Worm (Caenorhabditis elegans) whole organism, early embryonic: ENCODE measurements around the gene gop-3.

Source experiments
- B0310.2 ChIP-seq: sonication (generic microtip); optimal IDR thresholded peaks from 2 replicates; lab custom pipeline; 2016; ENCODE audit warnings: mild to moderate bottlenecking, missing genetic modification characterization, missing compliant biosample characterization
- F13C5.2 ChIP-seq: sonication (generic microtip); optimal IDR thresholded peaks from 2 replicates; lab custom pipeline; 2017; ENCODE audit warnings: mild to moderate bottlenecking, missing genetic modification characterization, inconsistent platforms, missing compliant biosample characterization
- aly-1 ChIP-seq: sonication (generic microtip); optimal IDR thresholded peaks from 2 replicates; lab custom pipeline; 2016; ENCODE audit warnings: missing genetic modification characterization, missing compliant biosample characterization
- ama-1 ChIP-seq: fragments of 150-350 bp; optimal IDR thresholded peaks from 2 replicates; lab custom pipeline; 2014
- ceh-13 ChIP-seq: fragments of 200-800 bp; sonication (Bioruptor generic); optimal IDR thresholded peaks from 2 replicates; lab custom pipeline; 2018; ENCODE audit warnings: mild to moderate bottlenecking, missing genetic modification characterization, missing compliant biosample characterization
- ceh-36 ChIP-seq: sonication (generic microtip); optimal IDR thresholded peaks from 2 replicates; lab custom pipeline; 2016; ENCODE audit warnings: missing genetic modification characterization, inconsistent platforms, missing compliant biosample characterization
- ets-7 ChIP-seq: sonication (generic microtip); optimal IDR thresholded peaks from 2 replicates; lab custom pipeline; 2016; ENCODE audit warnings: missing genotype, missing genetic modification characterization, missing compliant biosample characterization
- flt-1 ChIP-seq: fragments of 200-800 bp; sonication (Bioruptor generic); IDR thresholded peaks from 2 replicates; pipeline ENCODE4 v1.3.6; 2022; ENCODE audit warnings: missing genetic modification characterization, missing compliant biosample characterization
- hmbx-1 ChIP-seq: sonication (generic microtip); optimal IDR thresholded peaks from 2 replicates; lab custom pipeline; 2016; ENCODE audit warnings: mild to moderate bottlenecking, missing genetic modification characterization, missing compliant biosample characterization
- hmg-4 ChIP-seq: fragments of 200-800 bp; sonication (Bioruptor generic); optimal IDR thresholded peaks from 2 replicates; lab custom pipeline; 2018; ENCODE audit warnings: mild to moderate bottlenecking, missing genetic modification characterization, missing compliant biosample characterization
- hnd-1 ChIP-seq: sonication (generic microtip); optimal IDR thresholded peaks from 2 replicates; lab custom pipeline; 2016; ENCODE audit warnings: missing genetic modification characterization, missing compliant biosample characterization
- pes-1 ChIP-seq: fragments of 200-800 bp; sonication (Bioruptor generic); IDR thresholded peaks from 2 replicates; pipeline ENCODE4 v1.3.6; 2022; ENCODE audit warnings: missing genetic modification reagents, missing genetic modification characterization, missing compliant biosample characterization
- scrt-1 ChIP-seq: fragments of 200-800 bp; sonication (Bioruptor generic); IDR thresholded peaks from 2 replicates; pipeline ENCODE4 v1.3.6; 2022; ENCODE audit warnings: missing genetic modification characterization, missing compliant biosample characterization
- sea-1 ChIP-seq: fragments of 200-800 bp; sonication (Bioruptor generic); conservative IDR thresholded peaks from 2 replicates; pipeline ENCODE4 v1.3.6; 2022; ENCODE audit warnings: missing genetic modification characterization, missing compliant biosample characterization
- tbx-11 ChIP-seq: fragments of 200-800 bp; sonication (Bioruptor generic); IDR thresholded peaks from 2 replicates; pipeline ENCODE4 v1.3.6; 2022; ENCODE audit warnings: missing genetic modification characterization, missing compliant biosample characterization
- tbx-37 ChIP-seq: fragments of 200-800 bp; sonication (Bioruptor generic); conservative IDR thresholded peaks from 2 replicates; pipeline ENCODE4 v1.3.6; 2022; ENCODE audit warnings: missing genetic modification reagents, missing genetic modification characterization, missing compliant biosample characterization
- tra-4 ChIP-seq: sonication (generic microtip); optimal IDR thresholded peaks from 2 replicates; lab custom pipeline; 2017; ENCODE audit warnings: missing genetic modification characterization, missing compliant biosample characterization

gop-3 gene

ce11 chrIII:5310403-5310802, 49.9 kb downstream of the gop-3 start:
- TF ChIP-seq tbx-11 (GFP tag; lab: Robert Waterston, UW) (no peak), F13C5.2 (tag; lab: Kevin White, UChicago) (no peak), ama-1 (no peak), sea-1 (GFP tag; lab: Robert Waterston, UW) (no peak), tbx-37 (GFP tag; lab: Robert Waterston, UW) (no peak), B0310.2 (no peak), ceh-36 (no peak), hmbx-1 (no peak), tra-4 (tag; lab: Kevin White, UChicago) (no peak), hnd-1 (tag; lab: Kevin White, UChicago) (no peak), ets-7 (no peak), aly-1 (no peak), pes-1 (GFP tag; lab: Robert Waterston, UW) (no peak), flt-1 (GFP tag; lab: Robert Waterston, UW) (no peak), ceh-13 (GFP tag; lab: Kevin White, UChicago) (no peak), scrt-1 (no peak), hmg-4 (GFP tag; lab: Kevin White, UChicago) (no peak)

- TF ChIP-seq ceh-13 (GFP tag; lab: Kevin White, UChicago), result no peak
- no peak for TF ChIP-seq hmg-4 (GFP tag; lab: Kevin White, UChicago)
- TF ChIP-seq ets-7, result no peak
- no peak for TF ChIP-seq tra-4 (tag; lab: Kevin White, UChicago)
- TF ChIP-seq B0310.2, result no peak
Measured at ce11 chrIII:5310940-5311339, 50.4 kb downstream of the gop-3 start, which contains the start of gene pqe-1. Gene pqe-1 (plus strand): TSS chrIII:5311240.
